Worm (Caenorhabditis elegans): ENCODE data around the gene csa-1.
A peak's percentile ranks its signal among the peaks of the same experiment; 100 is the strongest.

The csa-1 gene

ce11 chrII:9325555-9325954 is 6.0 kb upstream of the csa-1 start:
- TF ChIP-seq sea-1 (GFP tag; conservative IDR thresholded peaks at IDR 0.05) (no peak), F13C5.2 (tag; optimal IDR thresholded peaks at IDR 0.05) (no peak), pes-1 (GFP tag; IDR thresholded peaks at IDR 0.05) (no peak), scrt-1 (GFP tag; IDR thresholded peaks at IDR 0.05) (no peak)

ce11 chrII:9324824-9325351 is 5.4 kb upstream of the csa-1 start, which contains the start of gene eat-3:
Gene eat-3 (plus strand): TSS chrII:9324874.
- no peak for TF ChIP-seq B0310.2 (tag; optimal IDR thresholded peaks at IDR 0.05)
- TF ChIP-seq pes-1 (GFP tag; IDR thresholded peaks at IDR 0.05) = no peak
- TF ChIP-seq ama-1 (optimal IDR thresholded peaks at IDR 0.05) = no peak
- TF ChIP-seq ets-7 (tag; optimal IDR thresholded peaks at IDR 0.05) = no peak
- TF ChIP-seq tra-4 (tag; optimal IDR thresholded peaks at IDR 0.05) = no peak
- no peak for TF ChIP-seq tbx-11 (GFP tag; IDR thresholded peaks at IDR 0.05)
- no peak for TF ChIP-seq hmbx-1 (tag; optimal IDR thresholded peaks at IDR 0.05)
- no peak for TF ChIP-seq hmg-4 (GFP tag; optimal IDR thresholded peaks at IDR 0.05)
- TF ChIP-seq F13C5.2 (tag; optimal IDR thresholded peaks at IDR 0.05) = no peak
- no peak for TF ChIP-seq hnd-1 (tag; optimal IDR thresholded peaks at IDR 0.05)
- no peak for TF ChIP-seq tbx-37 (GFP tag; conservative IDR thresholded peaks at IDR 0.05)
- no peak for TF ChIP-seq scrt-1 (GFP tag; IDR thresholded peaks at IDR 0.05)
- no peak for TF ChIP-seq flt-1 (GFP tag; IDR thresholded peaks at IDR 0.05)
- TF ChIP-seq sea-1 (GFP tag; conservative IDR thresholded peaks at IDR 0.05) = no peak
- no peak for TF ChIP-seq ceh-13 (GFP tag; optimal IDR thresholded peaks at IDR 0.05)
- no peak for TF ChIP-seq ceh-36 (tag; optimal IDR thresholded peaks at IDR 0.05)
- no peak for TF ChIP-seq aly-1 (tag; optimal IDR thresholded peaks at IDR 0.05)

DNA sequence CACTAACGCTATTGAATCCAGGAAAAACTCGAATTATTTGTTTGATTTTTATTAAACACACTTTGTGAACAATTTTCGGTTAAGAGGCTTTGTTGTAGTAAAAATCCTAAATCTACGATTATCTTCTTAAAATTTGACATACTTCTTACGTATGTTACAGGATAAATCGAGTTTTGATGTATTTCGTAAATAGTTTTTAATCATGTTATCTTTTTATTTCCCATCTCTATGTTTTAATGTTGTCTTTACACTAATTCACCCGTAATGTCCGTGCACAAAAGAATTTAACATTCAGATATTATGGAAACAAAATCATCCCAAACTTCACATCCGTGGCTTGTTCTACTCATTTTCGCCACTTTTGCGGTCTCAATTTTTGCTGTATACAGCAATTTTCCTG is 4.1 kb upstream of the csa-1 start, which contains the start of gene egli-1:
Gene egli-1 (plus strand): TSS at position 301 of the 400 bp plus-strand sequence.
- TF ChIP-seq B0310.2 (tag; optimal IDR thresholded peaks at IDR 0.05) = no peak

DNA sequence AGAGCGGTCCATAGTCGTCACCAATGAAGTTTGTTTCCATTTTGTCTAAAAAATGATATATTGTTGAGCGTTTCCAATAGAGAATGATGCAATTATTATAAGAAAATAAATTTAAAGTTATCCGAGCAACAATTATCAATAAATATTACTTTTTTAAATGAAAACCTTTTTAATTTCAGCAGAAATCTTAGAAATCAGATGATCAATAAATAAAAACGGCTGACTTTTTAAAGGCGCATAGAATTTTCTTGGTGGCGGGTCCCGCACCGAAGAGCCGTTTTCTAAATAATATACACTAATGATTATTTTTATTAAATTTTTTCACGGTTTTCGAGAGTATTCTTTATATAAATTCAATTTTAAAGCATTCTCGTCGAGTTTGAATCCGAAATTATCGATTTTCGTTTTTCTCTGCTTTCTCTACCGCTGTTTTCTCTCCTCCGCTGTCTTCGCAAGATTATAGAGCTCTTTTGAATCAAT is 3.4 kb upstream of the csa-1 start, which contains the start of gene rab-39:
Gene rab-39 (minus strand): TSS at position 51 of the 480 bp plus-strand sequence.
- no peak for TF ChIP-seq flt-1 (GFP tag; IDR thresholded peaks at IDR 0.05)
- peak; percentile 2 for TF ChIP-seq F13C5.2 (tag; optimal IDR thresholded peaks at IDR 0.05)
- TF ChIP-seq hnd-1 (tag; optimal IDR thresholded peaks at IDR 0.05) = no peak

DNA sequence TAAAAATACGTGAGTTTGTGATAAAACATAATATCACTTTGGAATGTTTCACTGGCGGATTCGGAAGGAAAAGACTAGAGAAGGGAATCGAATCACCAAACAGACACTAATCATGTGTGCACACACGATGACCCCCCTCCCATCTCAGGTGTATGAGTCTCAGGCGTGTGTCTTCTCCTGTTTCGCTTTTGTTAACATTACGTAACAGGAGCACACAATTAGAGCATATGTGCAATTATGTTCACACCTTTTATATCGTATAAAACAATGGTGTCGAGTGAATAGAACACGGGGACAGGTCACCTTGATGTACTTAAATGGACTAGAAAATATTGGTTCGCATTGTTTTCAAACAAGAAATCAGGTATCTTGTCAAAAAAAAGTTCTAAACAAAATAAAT is 2.7 kb downstream of the csa-1 start:
- TF ChIP-seq hmg-4 (GFP tag; optimal IDR thresholded peaks at IDR 0.05) (peak; percentile 25), flt-1 (GFP tag; IDR thresholded peaks at IDR 0.05) (no peak), ets-7 (tag; optimal IDR thresholded peaks at IDR 0.05) (no peak)

- TF ChIP-seq aly-1 (tag; optimal IDR thresholded peaks at IDR 0.05) (no peak), hmbx-1 (tag; optimal IDR thresholded peaks at IDR 0.05) (no peak), scrt-1 (GFP tag; IDR thresholded peaks at IDR 0.05) (no peak), pes-1 (GFP tag; IDR thresholded peaks at IDR 0.05) (no peak), ceh-36 (tag; optimal IDR thresholded peaks at IDR 0.05) (no peak), ets-7 (tag; optimal IDR thresholded peaks at IDR 0.05) (no peak), hnd-1 (tag; optimal IDR thresholded peaks at IDR 0.05) (no peak), tbx-11 (GFP tag; IDR thresholded peaks at IDR 0.05) (no peak), F13C5.2 (tag; optimal IDR thresholded peaks at IDR 0.05) (no peak), hmg-4 (GFP tag; optimal IDR thresholded peaks at IDR 0.05) (no peak), ama-1 (optimal IDR thresholded peaks at IDR 0.05) (no peak), tbx-37 (GFP tag; conservative IDR thresholded peaks at IDR 0.05) (no peak), ceh-13 (GFP tag; optimal IDR thresholded peaks at IDR 0.05) (no peak), sea-1 (GFP tag; conservative IDR thresholded peaks at IDR 0.05) (no peak), tra-4 (tag; optimal IDR thresholded peaks at IDR 0.05) (no peak), flt-1 (GFP tag; IDR thresholded peaks at IDR 0.05) (no peak)
Observed at ce11 chrII:9315692-9316091, 3.8 kb downstream of the csa-1 start.

DNA sequence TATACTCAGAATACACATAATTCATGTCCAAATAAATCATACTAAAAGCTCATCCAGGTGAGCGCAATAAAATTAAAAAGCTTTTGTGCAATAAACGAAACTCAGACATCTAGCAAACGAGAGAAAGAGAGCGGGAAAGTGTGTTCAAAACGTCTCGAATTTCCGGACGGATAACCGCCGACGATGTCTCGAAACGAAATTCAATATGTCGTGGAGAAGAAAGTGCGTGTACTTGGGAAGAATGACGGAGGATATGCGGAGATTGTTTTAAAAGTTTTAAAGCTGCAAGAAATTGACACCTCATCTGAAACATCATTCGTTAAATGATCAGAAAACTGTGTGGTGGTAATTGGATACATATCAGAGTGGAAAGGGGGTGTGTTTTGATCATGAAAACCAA is 4.8 kb downstream of the csa-1 start:
- TF ChIP-seq hnd-1 (tag; optimal IDR thresholded peaks at IDR 0.05) (no peak), aly-1 (tag; optimal IDR thresholded peaks at IDR 0.05) (no peak), F13C5.2 (tag; optimal IDR thresholded peaks at IDR 0.05) (no peak), ceh-13 (GFP tag; optimal IDR thresholded peaks at IDR 0.05) (no peak), pes-1 (GFP tag; IDR thresholded peaks at IDR 0.05) (no peak), hmbx-1 (tag; optimal IDR thresholded peaks at IDR 0.05) (no peak), flt-1 (GFP tag; IDR thresholded peaks at IDR 0.05) (no peak), ceh-36 (tag; optimal IDR thresholded peaks at IDR 0.05) (no peak), tbx-11 (GFP tag; IDR thresholded peaks at IDR 0.05) (no peak), ama-1 (optimal IDR thresholded peaks at IDR 0.05) (no peak), tbx-37 (GFP tag; conservative IDR thresholded peaks at IDR 0.05) (no peak), hmg-4 (GFP tag; optimal IDR thresholded peaks at IDR 0.05) (no peak), sea-1 (GFP tag; conservative IDR thresholded peaks at IDR 0.05) (no peak), scrt-1 (GFP tag; IDR thresholded peaks at IDR 0.05) (no peak), tra-4 (tag; optimal IDR thresholded peaks at IDR 0.05) (no peak), ets-7 (tag; optimal IDR thresholded peaks at IDR 0.05) (no peak), B0310.2 (tag; optimal IDR thresholded peaks at IDR 0.05) (no peak)

DNA sequence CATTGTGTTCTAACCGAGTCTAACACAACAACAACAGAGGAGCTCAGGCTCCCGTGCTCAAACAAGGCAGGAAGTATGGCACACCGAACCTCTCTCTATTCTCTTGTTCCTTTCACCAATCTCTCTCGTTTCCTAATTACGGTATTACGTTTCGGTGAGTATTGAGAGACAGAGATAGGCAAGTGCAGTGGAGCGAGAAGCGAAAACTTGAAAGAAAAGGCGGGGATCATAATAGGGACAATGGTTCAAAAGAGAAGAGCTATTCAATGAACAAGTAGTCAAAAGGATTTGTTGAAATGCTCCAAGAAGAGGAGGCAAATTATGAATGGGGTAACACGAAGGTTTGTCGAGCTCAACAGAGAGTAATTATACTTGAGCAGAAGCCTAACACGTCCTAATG is 6.2 kb downstream of the csa-1 start:
- no peak for TF ChIP-seq ets-7 (tag; optimal IDR thresholded peaks at IDR 0.05)
- TF ChIP-seq F13C5.2 (tag; optimal IDR thresholded peaks at IDR 0.05) = no peak

ce11 chrII:9311702-9312101 is 7.8 kb downstream of the csa-1 start:
- TF ChIP-seq B0310.2 (tag; optimal IDR thresholded peaks at IDR 0.05) (no peak), tbx-11 (GFP tag; IDR thresholded peaks at IDR 0.05) (no peak), flt-1 (GFP tag; IDR thresholded peaks at IDR 0.05) (no peak), ets-7 (tag; optimal IDR thresholded peaks at IDR 0.05) (no peak), aly-1 (tag; optimal IDR thresholded peaks at IDR 0.05) (no peak), ceh-36 (tag; optimal IDR thresholded peaks at IDR 0.05) (no peak), ama-1 (optimal IDR thresholded peaks at IDR 0.05) (no peak), scrt-1 (GFP tag; IDR thresholded peaks at IDR 0.05) (no peak), tra-4 (tag; optimal IDR thresholded peaks at IDR 0.05) (no peak), hmg-4 (GFP tag; optimal IDR thresholded peaks at IDR 0.05) (no peak), pes-1 (GFP tag; IDR thresholded peaks at IDR 0.05) (no peak), hmbx-1 (tag; optimal IDR thresholded peaks at IDR 0.05) (no peak), ceh-13 (GFP tag; optimal IDR thresholded peaks at IDR 0.05) (no peak), hnd-1 (tag; optimal IDR thresholded peaks at IDR 0.05) (no peak), sea-1 (GFP tag; conservative IDR thresholded peaks at IDR 0.05) (no peak), F13C5.2 (tag; optimal IDR thresholded peaks at IDR 0.05) (no peak), tbx-37 (GFP tag; conservative IDR thresholded peaks at IDR 0.05) (no peak)

Measured in whole organism, early embryonic.